Fruit fly (Drosophila melanogaster) whole organism, embryonic: Measurements from ENCODE around the gene CG9673.

ENCODE experiments used
- Atf3 ChIP-seq: fragments of 200-800 bp; sonication (Bioruptor generic); optimal IDR thresholded peaks from 3 replicates; lab custom pipeline; 2016; ENCODE audit warnings: missing biosample characterization, missing genetic modification characterization
- Awh ChIP-seq: fragments of 200-800 bp; sonication (Bioruptor generic); IDR thresholded peaks from 2 replicates; pipeline ENCODE4, ENCODE4 v1.3.6; 2022; ENCODE audit warnings: missing biosample characterization, missing genetic modification characterization
- CG11093 ChIP-seq: fragments of 200-800 bp; sonication (Bioruptor generic); IDR thresholded peaks from 3 replicates; pipeline ENCODE4 v1.3.6; 2022; ENCODE audit warnings: missing biosample characterization, missing genetic modification characterization
- CG1233 ChIP-seq: fragments of 200-800 bp; sonication (Bioruptor generic); optimal IDR thresholded peaks from 4 replicates; lab custom pipeline; 2018; ENCODE audit warnings: missing biosample characterization, mild to moderate bottlenecking, missing genetic modification characterization
- CG12391 ChIP-seq: fragments of 200-800 bp; sonication (Bioruptor generic); optimal IDR thresholded peaks from 3 replicates; lab custom pipeline; 2018; ENCODE audit warnings: missing biosample characterization, mild to moderate bottlenecking, missing genetic modification characterization, moderate library complexity
- CG12942 ChIP-seq: fragments of 200-800 bp; sonication (Bioruptor generic); optimal IDR thresholded peaks from 3 replicates; lab custom pipeline; 2016; ENCODE audit warnings: missing biosample characterization, missing genetic modification characterization
- CG13624 ChIP-seq: fragments of 200-800 bp; sonication (Bioruptor generic); optimal IDR thresholded peaks from 2 replicates; lab custom pipeline; 2016; ENCODE audit warnings: missing biosample characterization, missing genetic modification characterization
- CG14667 ChIP-seq: fragments of 200-800 bp; sonication (Bioruptor generic); IDR thresholded peaks from 2 replicates; pipeline ENCODE4 v1.3.6; 2022; ENCODE audit warnings: missing biosample characterization, missing genetic modification characterization
- CG1603 ChIP-seq: fragments of 200-800 bp; sonication (Bioruptor generic); optimal IDR thresholded peaks from 2 replicates; lab custom pipeline; 2019; ENCODE audit warnings: missing biosample characterization, mild to moderate bottlenecking, missing genetic modification characterization, moderate library complexity
- CG18011 ChIP-seq: fragments of 200-800 bp; sonication (Bioruptor generic); optimal IDR thresholded peaks from 2 replicates; lab custom pipeline; 2017; ENCODE audit warnings: missing biosample characterization, missing genetic modification characterization, mild to moderate bottlenecking, moderate library complexity, missing genotype
- CG3163 ChIP-seq: fragments of 200-800 bp; sonication (Bioruptor generic); optimal IDR thresholded peaks from 3 replicates; lab custom pipeline; 2016; ENCODE audit warnings: missing biosample characterization, missing genetic modification characterization
- CG32532 ChIP-seq: fragments of 200-800 bp; sonication (Bioruptor generic); IDR thresholded peaks from 2 replicates; pipeline ENCODE4 v1.3.6; 2022; ENCODE audit warnings: missing biosample characterization, missing genetic modification characterization
- CG32767 ChIP-seq: fragments of 200-800 bp; sonication (Bioruptor generic); IDR thresholded peaks from 2 replicates; pipeline ENCODE4 v1.3.6; 2022; ENCODE audit warnings: missing biosample characterization, missing genetic modification characterization
- CG32772 ChIP-seq: fragments of 200-800 bp; sonication (Bioruptor generic); IDR thresholded peaks from 2 replicates; pipeline ENCODE4 v1.3.6; 2022; ENCODE audit warnings: missing biosample characterization, missing genetic modification characterization
- CG43689 ChIP-seq: fragments of 200-800 bp; sonication (Bioruptor generic); IDR thresholded peaks from 2 replicates; pipeline ENCODE4 v1.3.6; 2022; ENCODE audit warnings: missing biosample characterization, missing genetic modification characterization
- CG4424 ChIP-seq: fragments of 200-800 bp; sonication (Bioruptor generic); optimal IDR thresholded peaks from 3 replicates; lab custom pipeline; 2016; ENCODE audit warnings: missing biosample characterization, missing genetic modification characterization
- CG4617 ChIP-seq: fragments of 200-800 bp; sonication (Bioruptor generic); optimal IDR thresholded peaks from 3 replicates; lab custom pipeline; 2016; ENCODE audit warnings: missing biosample characterization, missing genetic modification characterization, borderline replicate concordance
- CG6854 ChIP-seq: fragments of 200-800 bp; sonication (Bioruptor generic); optimal IDR thresholded peaks from 3 replicates; lab custom pipeline; 2017; ENCODE audit warnings: missing biosample characterization, mild to moderate bottlenecking, missing genetic modification characterization
- CG7839 ChIP-seq: fragments of 200-800 bp; sonication (Bioruptor generic); optimal IDR thresholded peaks from 3 replicates; lab custom pipeline; 2018; ENCODE audit warnings: missing biosample characterization, mild to moderate bottlenecking, missing genetic modification characterization, moderate library complexity
- CG7963 ChIP-seq: fragments of 200-800 bp; sonication (Bioruptor generic); IDR thresholded peaks from 3 replicates; pipeline ENCODE4 v1.3.6; 2022; ENCODE audit warnings: missing biosample characterization, missing genetic modification characterization; ENCODE audit not compliant: partially characterized antibody
- CG8281 ChIP-seq: fragments of 200-800 bp; sonication (Bioruptor generic); optimal IDR thresholded peaks from 2 replicates; lab custom pipeline; 2018; ENCODE audit warnings: missing biosample characterization, mild to moderate bottlenecking, missing genetic modification characterization, moderate library complexity
- CTCF ChIP-seq: fragments of 200-800 bp; sonication (Bioruptor generic); optimal IDR thresholded peaks from 2 replicates; lab custom pipeline; 2017; ENCODE audit warnings: missing biosample characterization, mild to moderate bottlenecking, missing genetic modification characterization, moderate library complexity
- Dek ChIP-seq: fragments of 200-800 bp; sonication (Bioruptor generic); optimal IDR thresholded peaks from 3 replicates; lab custom pipeline; 2019; ENCODE audit warnings: missing biosample characterization, mild to moderate bottlenecking, missing genetic modification characterization, moderate library complexity
- Dfd ChIP-seq, 2 experiments: fragments of >200 bp; optimal IDR thresholded peaks; 2 replicates each; lab custom pipeline; 2017; ENCODE audit warnings: missing biosample characterization in 2 of 2, missing genetic modification characterization in 2 of 2
- Dp ChIP-seq: fragments of 200-800 bp; sonication (Bioruptor generic); optimal IDR thresholded peaks from 2 replicates; lab custom pipeline; 2018; ENCODE audit warnings: missing biosample characterization, mild to moderate bottlenecking, missing genetic modification characterization, moderate library complexity
- H15 ChIP-seq: fragments of 200-800 bp; sonication (Bioruptor generic); IDR thresholded peaks from 3 replicates; pipeline ENCODE4 v1.3.6; 2022; ENCODE audit warnings: missing biosample characterization, missing genetic modification characterization
- Hr78 ChIP-seq, 2 experiments: fragments of 200-800 bp in 1 of 2; fragments of >200 bp in 1 of 2; sonication (Bioruptor generic) in 1 of 2; optimal IDR thresholded peaks; 2 replicates each; lab custom pipeline; 2017 to 2019; ENCODE audit warnings: missing biosample characterization in 2 of 2, missing genetic modification characterization in 2 of 2, mild to moderate bottlenecking in 1 of 2, moderate library complexity in 1 of 2
- Mad ChIP-seq: fragments of 200-800 bp; sonication (Bioruptor generic); optimal IDR thresholded peaks from 2 replicates; lab custom pipeline; 2016; ENCODE audit warnings: missing biosample characterization, missing genetic modification characterization
- Mes4 ChIP-seq: fragments of 200-800 bp; sonication (Bioruptor generic); optimal IDR thresholded peaks from 2 replicates; lab custom pipeline; 2016; ENCODE audit warnings: missing biosample characterization, missing genetic modification characterization
- Scr ChIP-seq: fragments of 200-800 bp; sonication (Bioruptor generic); IDR thresholded peaks from 2 replicates; pipeline ENCODE4 v1.3.6; 2022; ENCODE audit warnings: missing biosample characterization, missing genetic modification characterization; ENCODE audit not compliant: partially characterized antibody
- Side ChIP-seq: fragments of 200-800 bp; sonication (Bioruptor generic); optimal IDR thresholded peaks from 2 replicates; lab custom pipeline; 2016; ENCODE audit warnings: missing biosample characterization, missing genetic modification characterization
- YL-1 ChIP-seq: fragments of 200-800 bp; sonication (Bioruptor generic); optimal IDR thresholded peaks from 3 replicates; lab custom pipeline; 2017; ENCODE audit warnings: missing biosample characterization, mild to moderate bottlenecking, missing genetic modification characterization
- ap ChIP-seq: fragments of 200-800 bp; sonication (Bioruptor generic); IDR thresholded peaks from 2 replicates; pipeline ENCODE4 v1.3.6; 2022; ENCODE audit warnings: missing biosample characterization, missing genetic modification characterization
- bigmax ChIP-seq: fragments of 200-800 bp; sonication (Bioruptor generic); optimal IDR thresholded peaks from 2 replicates; lab custom pipeline; 2018; ENCODE audit warnings: missing biosample characterization, mild to moderate bottlenecking, missing genetic modification characterization
- br ChIP-seq: fragments of >200 bp; optimal IDR thresholded peaks from 2 replicates; lab custom pipeline; 2017
- cas ChIP-seq: fragments of 200-800 bp; sonication (Bioruptor generic); IDR thresholded peaks from 2 replicates; pipeline ENCODE4 v1.3.6; 2022; ENCODE audit warnings: missing biosample characterization, missing genetic modification characterization
- chn ChIP-seq: fragments of 200-800 bp; sonication (Bioruptor generic); optimal IDR thresholded peaks from 2 replicates; lab custom pipeline; 2016; ENCODE audit warnings: missing biosample characterization, missing genetic modification characterization
- gro ChIP-seq: fragments of 200-800 bp; sonication (Bioruptor generic); optimal IDR thresholded peaks from 2 replicates; lab custom pipeline; 2016; ENCODE audit warnings: missing biosample characterization, missing genetic modification characterization
- jigr1 ChIP-seq: fragments of 200-800 bp; sonication (Bioruptor generic); IDR thresholded peaks from 3 replicates; pipeline ENCODE4 v1.3.6; 2022; ENCODE audit warnings: missing biosample characterization, missing genetic modification characterization
- lbe ChIP-seq: fragments of 200-800 bp; sonication (Bioruptor generic); optimal IDR thresholded peaks from 2 replicates; lab custom pipeline; 2016; ENCODE audit warnings: missing biosample characterization, mild to moderate bottlenecking, missing genetic modification characterization
- onecut ChIP-seq: fragments of 200-800 bp; sonication (Bioruptor generic); IDR thresholded peaks from 2 replicates; pipeline ENCODE4 v1.3.6; 2022; ENCODE audit warnings: missing biosample characterization, missing genetic modification characterization
- pita ChIP-seq: fragments of 200-800 bp; sonication (Bioruptor generic); optimal IDR thresholded peaks from 2 replicates; lab custom pipeline; 2017; ENCODE audit warnings: missing biosample characterization, mild to moderate bottlenecking, missing genetic modification characterization
- psq ChIP-seq: fragments of 200-800 bp; sonication (Bioruptor generic); optimal IDR thresholded peaks from 2 replicates; lab custom pipeline; 2017; ENCODE audit warnings: missing biosample characterization, missing genetic modification characterization
- row ChIP-seq: fragments of 200-800 bp; sonication (Bioruptor generic); IDR thresholded peaks from 3 replicates; pipeline ENCODE4 v1.3.6; 2022; ENCODE audit warnings: missing biosample characterization, missing genetic modification characterization
- slbo ChIP-seq: fragments of 200-800 bp; sonication (Bioruptor generic); IDR thresholded peaks from 2 replicates; pipeline ENCODE4 v1.3.6; 2022; ENCODE audit warnings: missing biosample characterization, missing genetic modification characterization
- sqz ChIP-seq: fragments of 200-800 bp; sonication (Bioruptor generic); optimal IDR thresholded peaks from 3 replicates; lab custom pipeline; 2018; ENCODE audit warnings: missing biosample characterization, mild to moderate bottlenecking, missing genetic modification characterization
- ttk ChIP-seq: fragments of 200-800 bp; sonication (Bioruptor generic); IDR thresholded peaks from 2 replicates; pipeline ENCODE4 v2.1.2; 2022; ENCODE audit warnings: missing biosample characterization, missing genetic modification characterization
- unc-4 ChIP-seq: fragments of 200-800 bp; sonication (Bioruptor generic); IDR thresholded peaks from 2 replicates; pipeline ENCODE4 v1.3.6; 2022; ENCODE audit warnings: missing biosample characterization, missing genetic modification characterization; ENCODE audit not compliant: partially characterized antibody
- vvl ChIP-seq: fragments of 200-800 bp; sonication (Bioruptor generic); IDR thresholded peaks from 2 replicates; pipeline ENCODE4 v1.3.6; 2022; ENCODE audit warnings: missing biosample characterization, missing genetic modification characterization
- z ChIP-seq: fragments of 200-800 bp; sonication (Bioruptor generic); IDR thresholded peaks from 3 replicates; pipeline ENCODE4 v1.3.6; 2022; ENCODE audit warnings: missing biosample characterization, missing genetic modification characterization

The CG9673 gene

dm6 chrX:16750712-16751578 lies 47.3 kb upstream of the CG9673 start (continued):
- no peak for TF ChIP-seq Scr (GFP tag; lab: Robert Waterston, UW)
- TF ChIP-seq CG7963 (GFP tag; lab: Robert Waterston, UW), result no peak
- TF ChIP-seq CG13624 (GFP tag; lab: Kevin White, UChicago), result no peak
- TF ChIP-seq CG12942, result peak; percentile 21
- TF ChIP-seq Dfd (GFP tag; optimal IDR thresholded peaks at IDR 0.05; lab: Kevin White, UChicago), result no peak
- peak; percentile 4 for TF ChIP-seq YL-1 (GFP tag; lab: Kevin White, UChicago)
- no peak for TF ChIP-seq bigmax (GFP tag; lab: Kevin White, UChicago)
- TF ChIP-seq CG32772 (GFP tag; lab: Robert Waterston, UW), result no peak
- TF ChIP-seq CTCF, result no peak
- no peak for TF ChIP-seq pita (GFP tag; lab: Kevin White, UChicago)
- peak; percentile 65 for TF ChIP-seq vvl
- TF ChIP-seq Mes4, result no peak
- TF ChIP-seq lbe (GFP tag; lab: Kevin White, UChicago), result peak; percentile 67
- peak; percentile 67 for TF ChIP-seq Dek (tag; lab: Kevin White, UChicago)
- no peak for TF ChIP-seq CG11093
- no peak for TF ChIP-seq Dp (GFP tag; lab: Kevin White, UChicago)
- TF ChIP-seq CG1233 (GFP tag; lab: Kevin White, UChicago), result peak; percentile 63
- no peak for TF ChIP-seq CG4617 (GFP tag; lab: Kevin White, UChicago)
- peak; percentile 39; the same call in 1 of the 2 replicates for TF ChIP-seq CG32767 (GFP tag; lab: Robert Waterston, UW)
- no peak for TF ChIP-seq CG43689 (GFP tag; lab: Robert Waterston, UW)
- peak; percentile 45 for TF ChIP-seq CG8281
- peak; percentile 42; the same call in 1 of the 2 replicates for TF ChIP-seq slbo (GFP tag; lab: Robert Waterston, UW)
- TF ChIP-seq H15 (GFP tag; lab: Robert Waterston, UW), result no peak
- TF ChIP-seq Side (GFP tag; lab: Kevin White, UChicago), result no peak
- TF ChIP-seq chn (GFP tag; lab: Kevin White, UChicago), result peak; percentile 40
- 0 out of 2 replicates have a peak, but pooled peaks have one; percentile 16 for TF ChIP-seq Awh (GFP tag; lab: Robert Waterston, UW)
- TF ChIP-seq CG1603 (tag; lab: Kevin White, UChicago), result peak; percentile 29
- no peak for TF ChIP-seq ap (GFP tag; lab: Robert Waterston, UW)
- no peak for TF ChIP-seq Atf3 (GFP tag; lab: Kevin White, UChicago)
- peak; percentile 84 for TF ChIP-seq CG12391 (tag; lab: Kevin White, UChicago)
- TF ChIP-seq br (lab: Kevin White, UChicago), result no peak
- peak; percentile 28 for TF ChIP-seq Mad (GFP tag; lab: Kevin White, UChicago)
- TF ChIP-seq z (GFP tag; lab: Robert Waterston, UW), result no peak
- TF ChIP-seq CG3163 (GFP tag; lab: Kevin White, UChicago), result no peak
- peak; percentile 71 for TF ChIP-seq CG4424 (GFP tag; lab: Kevin White, UChicago)
- peak in 1 of 2 experiments; percentile 1 for TF ChIP-seq Hr78 (GFP tag; optimal IDR thresholded peaks at IDR 0.05; lab: Kevin White, UChicago)
- TF ChIP-seq CG14667 (GFP tag; lab: Robert Waterston, UW), result no peak
- TF ChIP-seq psq (GFP tag; lab: Kevin White, UChicago), result no peak
- TF ChIP-seq gro, result peak; percentile 50
- peak; percentile 83 for TF ChIP-seq CG7839 (tag; lab: Kevin White, UChicago)
- peak; percentile 79 for TF ChIP-seq row (GFP tag; lab: Robert Waterston, UW)
- TF ChIP-seq jigr1 (GFP tag; lab: Robert Waterston, UW), result no peak
- TF ChIP-seq CG32532 (GFP tag; lab: Robert Waterston, UW), result peak; percentile 57; the same call in 1 of the 2 replicates
- no peak for TF ChIP-seq unc-4 (GFP tag; lab: Robert Waterston, UW)
- peak; percentile 50 for TF ChIP-seq CG6854 (GFP tag; lab: Kevin White, UChicago)
- TF ChIP-seq ttk (GFP tag; lab: Robert Waterston, UW), result no peak; the same call in 1 of the 2 replicates
- peak; percentile 55 for TF ChIP-seq onecut (GFP tag; lab: Robert Waterston, UW)
- TF ChIP-seq cas (GFP tag; lab: Robert Waterston, UW), result no peak
- TF ChIP-seq CG18011 (GFP tag; lab: Kevin White, UChicago), result no peak
- TF ChIP-seq sqz (GFP tag; lab: Kevin White, UChicago), result peak; percentile 97
